Fruit fly (Drosophila melanogaster): ENCODE results near the gene CG6005.
A peak's percentile ranks its signal among the peaks of the same experiment; 100 is the strongest.

CG6005 gene

DNA sequence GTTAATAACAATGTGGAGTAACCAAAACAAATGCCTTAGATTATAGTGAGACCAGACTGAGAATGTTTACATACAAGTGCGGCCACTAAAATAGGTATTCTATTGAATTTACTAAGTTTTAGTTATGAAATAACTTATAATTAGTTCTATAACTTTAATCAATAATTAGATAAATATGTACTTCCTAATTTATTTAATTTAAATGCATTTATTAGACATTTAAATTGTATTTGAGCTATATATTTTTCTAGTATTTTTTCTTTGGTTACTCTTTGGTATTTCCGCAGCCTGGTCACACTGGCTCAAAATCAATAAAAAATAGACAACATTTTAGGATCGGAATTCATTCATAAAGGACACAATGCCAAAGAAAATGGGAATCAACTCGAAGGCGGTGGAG, 7.4 kb upstream of the CG6005 start, which contains the start of the genes Prp18 and CG6013:
Prp18 (minus strand) TSS at position 62 of the 400 bp plus-strand sequence.
CG6013 (plus strand) TSS at position 294 of the 400 bp plus-strand sequence.
- no peak for TF ChIP-seq Rel (GFP tag; optimal IDR thresholded peaks at IDR 0.05)
- peak; percentile 19 for TF ChIP-seq Rel (tag; optimal IDR thresholded peaks at IDR 0.05)
- no peak for TF ChIP-seq CG9705 (GFP tag; optimal IDR thresholded peaks at IDR 0.05)
- TF ChIP-seq fru (GFP tag; optimal IDR thresholded peaks at IDR 0.05), result no peak
- peak; percentile 45 for TF ChIP-seq dmrt93B (GFP tag; optimal IDR thresholded peaks at IDR 0.05)
- no peak for TF ChIP-seq sage (GFP tag; optimal IDR thresholded peaks at IDR 0.05)
- TF ChIP-seq Abd-B (GFP tag; optimal IDR thresholded peaks at IDR 0.05), result no peak
- TF ChIP-seq OdsH (GFP tag; optimal IDR thresholded peaks at IDR 0.05), result peak; percentile 29
- TF ChIP-seq Hr78 (GFP tag; optimal IDR thresholded peaks at IDR 0.05), result no peak
- TF ChIP-seq jim (GFP tag; optimal IDR thresholded peaks at IDR 0.05), result no peak
- no peak for TF ChIP-seq ey (GFP tag; optimal IDR thresholded peaks at IDR 0.05)
- no peak for TF ChIP-seq h (GFP tag; optimal IDR thresholded peaks at IDR 0.05)
- no peak for TF ChIP-seq Mio (GFP tag; optimal IDR thresholded peaks at IDR 0.05)
- TF ChIP-seq N (GFP tag; optimal IDR thresholded peaks at IDR 0.05), result no peak
- peak; percentile 33 for TF ChIP-seq rgr (GFP tag; optimal IDR thresholded peaks at IDR 0.05)
- TF ChIP-seq pan (optimal IDR thresholded peaks at IDR 0.05), result no peak
- TF ChIP-seq CG32264 (GFP tag; optimal IDR thresholded peaks at IDR 0.05), result no peak
- TF ChIP-seq HLH106 (tag; optimal IDR thresholded peaks at IDR 0.05), result peak; percentile 75
- no peak for TF ChIP-seq usp (GFP tag; optimal IDR thresholded peaks at IDR 0.05)
- TF ChIP-seq GATAd (GFP tag; optimal IDR thresholded peaks at IDR 0.05), result no peak
- no peak for TF ChIP-seq Hnf4 (GFP tag; optimal IDR thresholded peaks at IDR 0.05)
- no peak for TF ChIP-seq dsf (GFP tag; optimal IDR thresholded peaks at IDR 0.05; ENCODE audit: borderline replicate concordance)
- TF ChIP-seq Sp1 (GFP tag; optimal IDR thresholded peaks at IDR 0.05), result peak; percentile 68
- TF ChIP-seq psq (GFP tag; optimal IDR thresholded peaks at IDR 0.05), result peak; percentile 42
- no peak for TF ChIP-seq sv (GFP tag; optimal IDR thresholded peaks at IDR 0.05)
- TF ChIP-seq foxo (GFP tag; optimal IDR thresholded peaks at IDR 0.05), result peak in 1 of 2 experiments; percentile 54
- TF ChIP-seq br (GFP tag; optimal IDR thresholded peaks at IDR 0.05), result no peak
- TF ChIP-seq Dfd (GFP tag; optimal IDR thresholded peaks at IDR 0.05), result no peak
- TF ChIP-seq woc (GFP tag; optimal IDR thresholded peaks at IDR 0.05), result no peak
- no peak for TF ChIP-seq tai (GFP tag; optimal IDR thresholded peaks at IDR 0.05)
- no peak for TF ChIP-seq Myc (optimal IDR thresholded peaks at IDR 0.05)
- TF ChIP-seq lola (GFP tag; optimal IDR thresholded peaks at IDR 0.05), result no peak

- TF ChIP-seq HLH106 (tag; optimal IDR thresholded peaks at IDR 0.05) (peak; percentile 60), sage (GFP tag; optimal IDR thresholded peaks at IDR 0.05) (no peak), Dif (GFP tag; optimal IDR thresholded peaks at IDR 0.05; ENCODE audit: partially characterized antibody) (no peak), woc (GFP tag; optimal IDR thresholded peaks at IDR 0.05) (no peak), CrebA (GFP tag; optimal IDR thresholded peaks at IDR 0.05; ENCODE audit: borderline replicate concordance) (no peak), dl (GFP tag; optimal IDR thresholded peaks at IDR 0.05; ENCODE audit: insufficient read depth in 1 of 2, partially characterized antibody in 2 of 2) (no peak), ey (GFP tag; optimal IDR thresholded peaks at IDR 0.05) (peak; percentile 86), dsf (GFP tag; optimal IDR thresholded peaks at IDR 0.05; ENCODE audit: borderline replicate concordance) (no peak), CG9705 (GFP tag; optimal IDR thresholded peaks at IDR 0.05) (peak; percentile 44), Dfd (GFP tag; optimal IDR thresholded peaks at IDR 0.05) (no peak), CG32264 (GFP tag; optimal IDR thresholded peaks at IDR 0.05) (no peak), Mio (GFP tag; optimal IDR thresholded peaks at IDR 0.05) (peak; percentile 25), N (GFP tag; optimal IDR thresholded peaks at IDR 0.05) (no peak), pan (optimal IDR thresholded peaks at IDR 0.05) (no peak), Vsx2 (GFP tag; optimal IDR thresholded peaks at IDR 0.05; ENCODE audit: partially characterized antibody) (no peak), brk (GFP tag; optimal IDR thresholded peaks at IDR 0.05) (no peak), tai (GFP tag; optimal IDR thresholded peaks at IDR 0.05) (no peak), Jra (GFP tag; optimal IDR thresholded peaks at IDR 0.05) (no peak), Sp1 (GFP tag; optimal IDR thresholded peaks at IDR 0.05) (peak; percentile 55), Hr78 (GFP tag; optimal IDR thresholded peaks at IDR 0.05) (no peak), h (GFP tag; optimal IDR thresholded peaks at IDR 0.05) (peak; percentile 86), Myc (optimal IDR thresholded peaks at IDR 0.05) (no peak), usp (GFP tag; optimal IDR thresholded peaks at IDR 0.05) (no peak), Hr83 (GFP tag; optimal IDR thresholded peaks at IDR 0.05; ENCODE audit: poor library complexity, severe bottlenecking) (peak; percentile 96), Hnf4 (GFP tag; optimal IDR thresholded peaks at IDR 0.05) (no peak), psq (GFP tag; optimal IDR thresholded peaks at IDR 0.05) (peak; percentile 54), lola (GFP tag; optimal IDR thresholded peaks at IDR 0.05) (no peak), GATAd (GFP tag; optimal IDR thresholded peaks at IDR 0.05) (no peak), fru (GFP tag; optimal IDR thresholded peaks at IDR 0.05) (peak; percentile 73), foxo (GFP tag; optimal IDR thresholded peaks at IDR 0.05) (peak in 1 of 2 experiments; percentile 94), dmrt93B (GFP tag; optimal IDR thresholded peaks at IDR 0.05) (peak; percentile 42), sv (GFP tag; optimal IDR thresholded peaks at IDR 0.05) (peak; percentile 69), OdsH (GFP tag; optimal IDR thresholded peaks at IDR 0.05) (peak; percentile 83), br (GFP tag; optimal IDR thresholded peaks at IDR 0.05) (peak; percentile 80), Abd-B (GFP tag; optimal IDR thresholded peaks at IDR 0.05) (no peak), rgr (GFP tag; optimal IDR thresholded peaks at IDR 0.05) (peak; percentile 91), jim (GFP tag; optimal IDR thresholded peaks at IDR 0.05) (no peak), Rel (GFP tag; optimal IDR thresholded peaks at IDR 0.05) (no peak), Rel (tag; optimal IDR thresholded peaks at IDR 0.05) (peak; percentile 39)
These were observed 4.9 kb upstream of the CG6005 start, which contains the start of the genes GatA and P5cr for dm6 chr3R:19028758-19029157. Gene GatA (minus strand): TSS chr3R:19028857. Gene P5cr (plus strand): TSS chr3R:19028931.
